Worm (Caenorhabditis elegans) whole organism, mixed stage, embryonic: ENCODE measurements around the gene R11G10.3.

Experiments used
- M03D4.4 ChIP-seq: sonication (generic microtip); optimal IDR thresholded peaks from 2 replicates; lab custom pipeline; 2017; ENCODE audit warnings: mild to moderate bottlenecking, missing genetic modification characterization, missing compliant biosample characterization
- elt-1 ChIP-seq: sonication (generic microtip); optimal IDR thresholded peaks from 2 replicates; lab custom pipeline; 2017; ENCODE audit warnings: missing genetic modification characterization, mild to moderate bottlenecking, missing compliant biosample characterization, antibody characterized with exemption, moderate library complexity, borderline replicate concordance; ENCODE audit not compliant: insufficient read depth
- elt-3 ChIP-seq: fragments of 150-350 bp; optimal IDR thresholded peaks from 2 replicates; lab custom pipeline; 2014; ENCODE audit warnings: missing biosample characterization, missing genetic modification characterization
- lin-13 ChIP-seq: fragments of 150-350 bp; optimal IDR thresholded peaks from 2 replicates; lab custom pipeline; 2014; ENCODE audit warnings: missing biosample characterization, missing genetic modification characterization
- mep-1 ChIP-seq: fragments of 150-350 bp; optimal IDR thresholded peaks from 2 replicates; lab custom pipeline; 2017; ENCODE audit warnings: missing biosample characterization, missing genetic modification reagents, missing genetic modification characterization, inconsistent platforms
- sptf-1 ChIP-seq: sonication (generic microtip); optimal IDR thresholded peaks from 2 replicates; lab custom pipeline; 2017; ENCODE audit warnings: mild to moderate bottlenecking, missing genetic modification characterization, moderate library complexity, missing compliant biosample characterization

ce11 chrV:13575866-13576265, 52.6 kb downstream of the R11G10.3 start:
- TF ChIP-seq elt-3 (tag; lab: Kevin White, UChicago) (no peak), sptf-1 (tag; lab: Kevin White, UChicago) (no peak), lin-13 (no peak), M03D4.4 (tag; lab: Kevin White, UChicago) (no peak), mep-1 (tag; lab: Kevin White, UChicago) (no peak), elt-1 (tag; lab: Kevin White, UChicago) (no peak)
